Fruit fly (Drosophila melanogaster): Measurements from ENCODE around the gene Fdx2.

Gene Fdx2

dm6 chr3L:4252121-4252861 lies 40.0 kb upstream of the Fdx2 start (continued):
- TF ChIP-seq Trl (optimal IDR thresholded peaks at IDR 0.05): peak; percentile 42 to 62
- no peak for TF ChIP-seq Trl (GFP tag; optimal IDR thresholded peaks at IDR 0.05)
- TF ChIP-seq Atf-2 (GFP tag; optimal IDR thresholded peaks at IDR 0.05): peak; percentile 20
- TF ChIP-seq CG15479 (GFP tag; optimal IDR thresholded peaks at IDR 0.05): peak; percentile 35
- peak; percentile 65 for TF ChIP-seq nom (GFP tag; optimal IDR thresholded peaks at IDR 0.05)
- TF ChIP-seq pros (GFP tag; optimal IDR thresholded peaks at IDR 0.05): peak; percentile 90
- 0 out of 3 replicates have a peak, but pooled peaks have one; percentile 16 for TF ChIP-seq CG2199 (GFP tag; IDR thresholded peaks at IDR 0.05)
- TF ChIP-seq sr (GFP tag; IDR thresholded peaks at IDR 0.05): no peak
- peak; percentile 48; the same call in 1 of the 2 replicates for TF ChIP-seq CG31441 (GFP tag; IDR thresholded peaks at IDR 0.05)
- peak in 1 of 3 experiments; percentile 8 for TF ChIP-seq lola (GFP tag; optimal IDR thresholded peaks at IDR 0.05)
- peak; percentile 99 for TF ChIP-seq CG4360 (GFP tag; IDR thresholded peaks at IDR 0.05)
- TF ChIP-seq HmgD (GFP tag; optimal IDR thresholded peaks at IDR 0.05): peak; percentile 54

- no peak for TF ChIP-seq Hr51 (GFP tag; optimal IDR thresholded peaks at IDR 0.05)
- TF ChIP-seq CG11093 (GFP tag; IDR thresholded peaks at IDR 0.05): no peak
- TF ChIP-seq sim (GFP tag; IDR thresholded peaks at IDR 0.05): no peak
- no peak for TF ChIP-seq Hsf (GFP tag; optimal IDR thresholded peaks at IDR 0.05)
- no peak for TF ChIP-seq Jarid2 (GFP tag; optimal IDR thresholded peaks at IDR 0.05)
- no peak for TF ChIP-seq CG16813 (GFP tag; IDR thresholded peaks at IDR 0.05; ENCODE audit: partially characterized antibody)
- no peak for TF ChIP-seq CG10959 (GFP tag; IDR thresholded peaks at IDR 0.05)
- TF ChIP-seq tio (GFP tag; optimal IDR thresholded peaks at IDR 0.05): no peak
- TF ChIP-seq CG16815 (GFP tag; optimal IDR thresholded peaks at IDR 0.05): no peak
- no peak for TF ChIP-seq ap (GFP tag; IDR thresholded peaks at IDR 0.05)
- no peak for TF ChIP-seq NC2α (GFP tag; optimal IDR thresholded peaks at IDR 0.05)
- TF ChIP-seq CG18764 (GFP tag; optimal IDR thresholded peaks at IDR 0.05): no peak
- TF ChIP-seq CG31441 (GFP tag; IDR thresholded peaks at IDR 0.05): no peak
- no peak for TF ChIP-seq Oli (tag; optimal IDR thresholded peaks at IDR 0.05)
- no peak for TF ChIP-seq CG9437 (GFP tag; optimal IDR thresholded peaks at IDR 0.05)
- TF ChIP-seq CG13123 (GFP tag; optimal IDR thresholded peaks at IDR 0.05): no peak
- no peak for TF ChIP-seq CG2889 (GFP tag; IDR thresholded peaks at IDR 0.05)
- TF ChIP-seq az2 (GFP tag; optimal IDR thresholded peaks at IDR 0.05): no peak
- no peak for TF ChIP-seq CG12071 (GFP tag; optimal IDR thresholded peaks at IDR 0.05)
- TF ChIP-seq kni (GFP tag; optimal IDR thresholded peaks at IDR 0.05): peak; percentile 86
- peak; percentile 14; the same call in 1 of the 3 replicates for TF ChIP-seq row (GFP tag; IDR thresholded peaks at IDR 0.05)
- peak; percentile 82 for TF ChIP-seq Sry-β (GFP tag; optimal IDR thresholded peaks at IDR 0.05)
- TF ChIP-seq sens (GFP tag): peak; percentile 47
- TF ChIP-seq eyg (GFP tag; optimal IDR thresholded peaks at IDR 0.05): no peak
- TF ChIP-seq crol (GFP tag; IDR thresholded peaks at IDR 0.05): peak; percentile 77
- TF ChIP-seq unc-4 (GFP tag; IDR thresholded peaks at IDR 0.05; ENCODE audit: partially characterized antibody): no peak
- no peak for TF ChIP-seq CG1647 (GFP tag; optimal IDR thresholded peaks at IDR 0.05)
- TF ChIP-seq CG15073 (GFP tag; optimal IDR thresholded peaks at IDR 0.05): no peak
- TF ChIP-seq ash1 (GFP tag; optimal IDR thresholded peaks at IDR 0.05): no peak
- no peak for TF ChIP-seq prd (optimal IDR thresholded peaks at IDR 0.05)
- no peak for TF ChIP-seq prd (GFP tag; IDR thresholded peaks at IDR 0.05)
- TF ChIP-seq wek (GFP tag; optimal IDR thresholded peaks at IDR 0.05): no peak
- TF ChIP-seq Drgx (GFP tag; IDR thresholded peaks at IDR 0.05): no peak
- no peak for TF ChIP-seq CG14667 (GFP tag; IDR thresholded peaks at IDR 0.05)
- TF ChIP-seq Fer2 (tag; optimal IDR thresholded peaks at IDR 0.05): no peak
- TF ChIP-seq dysf (GFP tag; IDR thresholded peaks at IDR 0.05): no peak
- no peak for TF ChIP-seq sug (tag; optimal IDR thresholded peaks at IDR 0.05)
These were observed 39.2 kb upstream of the Fdx2 start for dm6 chr3L:4252862-4253610.
